Fruit fly (Drosophila melanogaster): ENCODE data around the gene Sema5c.

The Sema5c gene

dm6 chr3L:12114188-12114587 is 32.6 kb upstream of the Sema5c start:
- TF ChIP-seq EcR (GFP tag; optimal IDR thresholded peaks at IDR 0.05) (peak; percentile 74), Ets98B (GFP tag; IDR thresholded peaks at IDR 0.05) (peak; percentile 85), CG15710 (tag; optimal IDR thresholded peaks at IDR 0.05) (peak; percentile 83), CG10348 (GFP tag; IDR thresholded peaks at IDR 0.05) (no peak), CG8301 (tag; optimal IDR thresholded peaks at IDR 0.05) (peak; percentile 80), CG32121 (GFP tag; IDR thresholded peaks at IDR 0.05) (peak; percentile 74), D1 (tag; optimal IDR thresholded peaks at IDR 0.05) (peak; percentile 70), fd96Ca (GFP tag; IDR thresholded peaks at IDR 0.05) (peak; percentile 69; the same call in 2 of the 3 replicates), CG34367 (tag; optimal IDR thresholded peaks at IDR 0.05) (peak; percentile 67), CG17806 (tag; optimal IDR thresholded peaks at IDR 0.05) (peak; percentile 90), Snoo (tag; optimal IDR thresholded peaks at IDR 0.05) (peak; percentile 76), rn (GFP tag; IDR thresholded peaks at IDR 0.05) (peak; percentile 76), CG12605 (GFP tag; IDR thresholded peaks at IDR 0.05) (peak; percentile 84), CG9948 (tag; optimal IDR thresholded peaks at IDR 0.05) (peak; percentile 79), CG14655 (GFP tag; optimal IDR thresholded peaks at IDR 0.05) (peak; percentile 83), CG4496 (GFP tag; IDR thresholded peaks at IDR 0.05) (peak; percentile 82), Pif1A (GFP tag; optimal IDR thresholded peaks at IDR 0.05) (peak; percentile 88), gl (tag; optimal IDR thresholded peaks at IDR 0.05) (peak; percentile 63), CG8159 (tag; optimal IDR thresholded peaks at IDR 0.05) (peak; percentile 92), CG13204 (GFP tag; optimal IDR thresholded peaks at IDR 0.05) (no peak), Pif1B (GFP tag; optimal IDR thresholded peaks at IDR 0.05) (peak; percentile 88)

- TF ChIP-seq CG8159 (tag; optimal IDR thresholded peaks at IDR 0.05), result peak; percentile 57
- peak; percentile 51 for TF ChIP-seq CG34367 (tag; optimal IDR thresholded peaks at IDR 0.05)
- TF ChIP-seq CG15710 (tag; optimal IDR thresholded peaks at IDR 0.05), result peak; percentile 44
- peak; percentile 54 for TF ChIP-seq CG9948 (tag; optimal IDR thresholded peaks at IDR 0.05)
- TF ChIP-seq CG13204 (GFP tag; optimal IDR thresholded peaks at IDR 0.05), result no peak
- TF ChIP-seq Snoo (tag; optimal IDR thresholded peaks at IDR 0.05), result no peak
- TF ChIP-seq CG17806 (tag; optimal IDR thresholded peaks at IDR 0.05), result peak; percentile 56
- no peak for TF ChIP-seq CG8301 (tag; optimal IDR thresholded peaks at IDR 0.05)
These were observed 32.0 kb upstream of the Sema5c start for dm6 chr3L:12113589-12113988.

dm6 chr3L:12112967-12113366 is 31.3 kb upstream of the Sema5c start:
- TF ChIP-seq CG34367 (tag; optimal IDR thresholded peaks at IDR 0.05) (no peak), Pif1B (GFP tag; optimal IDR thresholded peaks at IDR 0.05) (no peak), CG17806 (tag; optimal IDR thresholded peaks at IDR 0.05) (peak; percentile 47), CG8301 (tag; optimal IDR thresholded peaks at IDR 0.05) (peak; percentile 38), CG10348 (GFP tag; IDR thresholded peaks at IDR 0.05) (no peak), CG8159 (tag; optimal IDR thresholded peaks at IDR 0.05) (peak; percentile 73), D1 (tag; optimal IDR thresholded peaks at IDR 0.05) (no peak), Pif1A (GFP tag; optimal IDR thresholded peaks at IDR 0.05) (no peak), Snoo (tag; optimal IDR thresholded peaks at IDR 0.05) (no peak), CG12605 (GFP tag; IDR thresholded peaks at IDR 0.05) (no peak), fd96Ca (GFP tag; IDR thresholded peaks at IDR 0.05) (no peak), CG32121 (GFP tag; IDR thresholded peaks at IDR 0.05) (no peak), CG4496 (GFP tag; IDR thresholded peaks at IDR 0.05) (no peak), EcR (GFP tag; optimal IDR thresholded peaks at IDR 0.05) (no peak), CG13204 (GFP tag; optimal IDR thresholded peaks at IDR 0.05) (no peak), CG9948 (tag; optimal IDR thresholded peaks at IDR 0.05) (peak; percentile 55), CG14655 (GFP tag; optimal IDR thresholded peaks at IDR 0.05) (peak; percentile 59), gl (tag; optimal IDR thresholded peaks at IDR 0.05) (no peak), Ets98B (GFP tag; IDR thresholded peaks at IDR 0.05) (no peak), CG15710 (tag; optimal IDR thresholded peaks at IDR 0.05) (peak; percentile 39), rn (GFP tag; IDR thresholded peaks at IDR 0.05) (no peak)

- TF ChIP-seq fd96Ca (GFP tag; IDR thresholded peaks at IDR 0.05), result no peak
- peak; percentile 44; the same call in 1 of the 2 replicates for TF ChIP-seq CG12605 (GFP tag; IDR thresholded peaks at IDR 0.05)
- peak; percentile 64 for TF ChIP-seq Pif1B (GFP tag; optimal IDR thresholded peaks at IDR 0.05)
- peak; percentile 36 for TF ChIP-seq CG13204 (GFP tag; optimal IDR thresholded peaks at IDR 0.05)
- peak; percentile 65 for TF ChIP-seq CG8301 (tag; optimal IDR thresholded peaks at IDR 0.05)
- TF ChIP-seq CG9948 (tag; optimal IDR thresholded peaks at IDR 0.05), result peak; percentile 91
- TF ChIP-seq EcR (GFP tag; optimal IDR thresholded peaks at IDR 0.05), result peak; percentile 96
- peak; percentile 60; the same call in 1 of the 2 replicates for TF ChIP-seq rn (GFP tag; IDR thresholded peaks at IDR 0.05)
- TF ChIP-seq D1 (tag; optimal IDR thresholded peaks at IDR 0.05), result peak; percentile 92
- TF ChIP-seq CG14655 (GFP tag; optimal IDR thresholded peaks at IDR 0.05), result peak; percentile 81
- TF ChIP-seq CG8159 (tag; optimal IDR thresholded peaks at IDR 0.05), result peak; percentile 90
- TF ChIP-seq Pif1A (GFP tag; optimal IDR thresholded peaks at IDR 0.05), result peak; percentile 61
- peak; percentile 84 for TF ChIP-seq CG17806 (tag; optimal IDR thresholded peaks at IDR 0.05)
- no peak for TF ChIP-seq CG32121 (GFP tag; IDR thresholded peaks at IDR 0.05)
- no peak; the same call in 1 of the 2 replicates for TF ChIP-seq Ets98B (GFP tag; IDR thresholded peaks at IDR 0.05)
- peak; percentile 85 for TF ChIP-seq Snoo (tag; optimal IDR thresholded peaks at IDR 0.05)
- TF ChIP-seq CG15710 (tag; optimal IDR thresholded peaks at IDR 0.05), result peak; percentile 86
- TF ChIP-seq CG10348 (GFP tag; IDR thresholded peaks at IDR 0.05), result no peak
- TF ChIP-seq CG34367 (tag; optimal IDR thresholded peaks at IDR 0.05), result peak; percentile 77
These were observed 29.7 kb upstream of the Sema5c start for dm6 chr3L:12111081-12111958.

- TF ChIP-seq CG15710 (tag; optimal IDR thresholded peaks at IDR 0.05) (peak; percentile 31), CG32121 (GFP tag; IDR thresholded peaks at IDR 0.05) (peak; percentile 62), CG8159 (tag; optimal IDR thresholded peaks at IDR 0.05) (no peak), CG17806 (tag; optimal IDR thresholded peaks at IDR 0.05) (peak; percentile 40), D1 (tag; optimal IDR thresholded peaks at IDR 0.05) (no peak), CG12605 (GFP tag; IDR thresholded peaks at IDR 0.05) (no peak), CG14655 (GFP tag; optimal IDR thresholded peaks at IDR 0.05) (peak; percentile 73), CG9948 (tag; optimal IDR thresholded peaks at IDR 0.05) (peak; percentile 23), Ets98B (GFP tag; IDR thresholded peaks at IDR 0.05) (no peak; the same call in 1 of the 2 replicates), CG34367 (tag; optimal IDR thresholded peaks at IDR 0.05) (no peak), CG4496 (GFP tag; IDR thresholded peaks at IDR 0.05) (peak; percentile 10; the same call in 1 of the 3 replicates), rn (GFP tag; IDR thresholded peaks at IDR 0.05) (no peak), Pif1B (GFP tag; optimal IDR thresholded peaks at IDR 0.05) (peak; percentile 16), CG10348 (GFP tag; IDR thresholded peaks at IDR 0.05) (no peak), CG8301 (tag; optimal IDR thresholded peaks at IDR 0.05) (peak; percentile 61), EcR (GFP tag; optimal IDR thresholded peaks at IDR 0.05) (peak; percentile 68), Pif1A (GFP tag; optimal IDR thresholded peaks at IDR 0.05) (peak; percentile 42), CG13204 (GFP tag; optimal IDR thresholded peaks at IDR 0.05) (peak; percentile 49), gl (tag; optimal IDR thresholded peaks at IDR 0.05) (no peak), fd96Ca (GFP tag; IDR thresholded peaks at IDR 0.05) (peak; percentile 53; the same call in 2 of the 3 replicates), Snoo (tag; optimal IDR thresholded peaks at IDR 0.05) (no peak)
These were observed 27.5 kb upstream of the Sema5c start for dm6 chr3L:12109045-12109632.
